Fruit fly (Drosophila melanogaster) whole organism, embryonic: ENCODE measurements around the gene Obp99c.

Experiments
- C15 ChIP-seq: fragments of 200-800 bp; sonication (Bioruptor generic); IDR thresholded peaks from 3 replicates; pipeline ENCODE4 v1.3.6; 2022; ENCODE audit warnings: missing biosample characterization, missing genetic modification characterization
- CG1024 ChIP-seq: fragments of 200-800 bp; sonication (Bioruptor generic); IDR thresholded peaks from 2 replicates; pipeline ENCODE4 v1.3.6; 2022; ENCODE audit warnings: missing biosample characterization, missing genetic modification characterization
- CG10979 ChIP-seq: fragments of 200-800 bp; sonication (Bioruptor generic); optimal IDR thresholded peaks from 2 replicates; lab custom pipeline; 2018; ENCODE audit warnings: missing biosample characterization, mild to moderate bottlenecking, missing genetic modification characterization, moderate library complexity
- CG11696 ChIP-seq: fragments of 200-800 bp; sonication (Bioruptor generic); IDR thresholded peaks from 2 replicates; pipeline ENCODE4 v1.3.6; 2022; ENCODE audit warnings: missing biosample characterization, missing genetic modification characterization
- CG12155 ChIP-seq: fragments of 200-800 bp; sonication (Bioruptor generic); optimal IDR thresholded peaks from 3 replicates; lab custom pipeline; 2016; ENCODE audit warnings: missing biosample characterization, missing genetic modification characterization
- CG12744 ChIP-seq: fragments of 200-800 bp; sonication (Bioruptor generic); optimal IDR thresholded peaks from 2 replicates; lab custom pipeline; 2016; ENCODE audit warnings: missing biosample characterization, missing genetic modification characterization
- CG12769 ChIP-seq: fragments of 200-800 bp; sonication (Bioruptor generic); optimal IDR thresholded peaks from 2 replicates; lab custom pipeline; 2019; ENCODE audit warnings: missing biosample characterization, mild to moderate bottlenecking, missing genetic modification characterization, moderate library complexity
- CG13894 ChIP-seq: fragments of 200-800 bp; sonication (Bioruptor generic); optimal IDR thresholded peaks from 3 replicates; lab custom pipeline; 2018; ENCODE audit warnings: missing biosample characterization, mild to moderate bottlenecking, missing genetic modification characterization, moderate library complexity
- CG14441 ChIP-seq: fragments of 200-800 bp; sonication (Bioruptor generic); IDR thresholded peaks from 2 replicates; pipeline ENCODE4 v1.3.6; 2022; ENCODE audit warnings: missing biosample characterization, missing genetic modification characterization
- CG14710 ChIP-seq: fragments of 200-800 bp; sonication (Bioruptor generic); optimal IDR thresholded peaks from 3 replicates; lab custom pipeline; 2019; ENCODE audit warnings: missing biosample characterization, mild to moderate bottlenecking, missing genetic modification characterization, moderate library complexity
- CG1529 ChIP-seq: fragments of 200-800 bp; sonication (Bioruptor generic); optimal IDR thresholded peaks from 3 replicates; lab custom pipeline; 2018; ENCODE audit warnings: missing biosample characterization, missing genetic modification characterization
- CG15514 ChIP-seq: fragments of 200-800 bp; sonication (Bioruptor generic); optimal IDR thresholded peaks from 3 replicates; lab custom pipeline; 2017; ENCODE audit warnings: missing biosample characterization, missing genetic modification characterization, mild to moderate bottlenecking, moderate library complexity, missing genetic modification reagents
- CG1603 ChIP-seq: fragments of 200-800 bp; sonication (Bioruptor generic); optimal IDR thresholded peaks from 2 replicates; lab custom pipeline; 2019; ENCODE audit warnings: missing biosample characterization, mild to moderate bottlenecking, missing genetic modification characterization, moderate library complexity
- CG16779 ChIP-seq: fragments of 200-800 bp; sonication (Bioruptor generic); IDR thresholded peaks from 2 replicates; pipeline ENCODE4 v1.3.6; 2022; ENCODE audit warnings: missing biosample characterization, missing genetic modification characterization
- CG17568 ChIP-seq: fragments of 200-800 bp; sonication (Bioruptor generic); optimal IDR thresholded peaks from 2 replicates; lab custom pipeline; 2018; ENCODE audit warnings: missing biosample characterization, mild to moderate bottlenecking, missing genetic modification characterization, moderate library complexity
- CG18011 ChIP-seq: fragments of 200-800 bp; sonication (Bioruptor generic); optimal IDR thresholded peaks from 2 replicates; lab custom pipeline; 2017; ENCODE audit warnings: missing biosample characterization, missing genetic modification characterization, mild to moderate bottlenecking, moderate library complexity, missing genotype
- CG32767 ChIP-seq: fragments of 200-800 bp; sonication (Bioruptor generic); IDR thresholded peaks from 2 replicates; pipeline ENCODE4 v1.3.6; 2022; ENCODE audit warnings: missing biosample characterization, missing genetic modification characterization
- CG34422 ChIP-seq: fragments of 200-800 bp; sonication (Bioruptor generic); IDR thresholded peaks from 3 replicates; pipeline ENCODE4 v1.3.6; 2022; ENCODE audit warnings: missing biosample characterization, missing genetic modification characterization
- CG4617 ChIP-seq: fragments of 200-800 bp; sonication (Bioruptor generic); optimal IDR thresholded peaks from 3 replicates; lab custom pipeline; 2016; ENCODE audit warnings: missing biosample characterization, missing genetic modification characterization, borderline replicate concordance
- CG4730 ChIP-seq: fragments of 200-800 bp; sonication (Bioruptor generic); IDR thresholded peaks from 2 replicates; pipeline ENCODE4 v1.3.6; 2022; ENCODE audit warnings: missing biosample characterization, missing genetic modification characterization
- CG6175 ChIP-seq: fragments of 200-800 bp; sonication (Bioruptor generic); IDR thresholded peaks from 3 replicates; pipeline ENCODE4 v1.3.6; 2022; ENCODE audit warnings: missing biosample characterization, missing genetic modification characterization
- CG8924 ChIP-seq: fragments of 200-800 bp; optimal IDR thresholded peaks from 3 replicates; lab custom pipeline; 2019; ENCODE audit warnings: missing biosample characterization, mild to moderate bottlenecking, missing genetic modification characterization, moderate library complexity
- Dll ChIP-seq: fragments of 200-800 bp; sonication (Bioruptor generic); IDR thresholded peaks from 4 replicates; pipeline ENCODE4 v1.3.6; 2022; ENCODE audit warnings: missing biosample characterization, missing genetic modification characterization; ENCODE audit not compliant: partially characterized antibody
- Dp ChIP-seq: fragments of 200-800 bp; sonication (Bioruptor generic); optimal IDR thresholded peaks from 2 replicates; lab custom pipeline; 2018; ENCODE audit warnings: missing biosample characterization, mild to moderate bottlenecking, missing genetic modification characterization, moderate library complexity
- HLHmδ ChIP-seq: fragments of 200-800 bp; sonication (Bioruptor generic); optimal IDR thresholded peaks from 2 replicates; lab custom pipeline; 2018; ENCODE audit warnings: missing biosample characterization, mild to moderate bottlenecking, missing genetic modification characterization, moderate library complexity
- Hey ChIP-seq: fragments of 200-800 bp; sonication (Bioruptor generic); optimal IDR thresholded peaks from 3 replicates; lab custom pipeline; 2018; ENCODE audit warnings: missing biosample characterization, mild to moderate bottlenecking, missing genetic modification characterization
- Lhr ChIP-seq: fragments of 200-800 bp; sonication (Bioruptor generic); optimal IDR thresholded peaks from 3 replicates; lab custom pipeline; 2017; ENCODE audit warnings: mild to moderate bottlenecking, missing biosample characterization, missing genetic modification reagents, missing genetic modification characterization
- Myb ChIP-seq: fragments of 200-800 bp; sonication (Bioruptor generic); optimal IDR thresholded peaks from 2 replicates; lab custom pipeline; 2016; ENCODE audit warnings: missing biosample characterization, missing genetic modification characterization
- NC2α ChIP-seq: fragments of 200-800 bp; sonication (Bioruptor generic); optimal IDR thresholded peaks from 2 replicates; lab custom pipeline; 2016; ENCODE audit warnings: missing biosample characterization, missing genetic modification characterization
- Nf-YA ChIP-seq: fragments of 200-800 bp; sonication (Bioruptor generic); IDR thresholded peaks from 2 replicates; pipeline ENCODE4 v1.3.6; 2022; ENCODE audit warnings: missing biosample characterization, missing genetic modification characterization
- Rfx ChIP-seq: fragments of 200-800 bp; sonication (Bioruptor generic); IDR thresholded peaks from 2 replicates; pipeline ENCODE4 v1.3.6; 2022; ENCODE audit warnings: missing biosample characterization, missing genetic modification characterization
- Six4 ChIP-seq: fragments of 200-800 bp; sonication (Bioruptor generic); optimal IDR thresholded peaks from 2 replicates; lab custom pipeline; 2016; ENCODE audit warnings: missing biosample characterization, missing genetic modification characterization
- Stat92E ChIP-seq, 3 experiments: fragments of >200 bp in 2 of 3; fragments of 200-800 bp in 1 of 3; sonication (Bioruptor generic) in 1 of 3; optimal IDR thresholded peaks; 2 replicates each; lab custom pipeline; 2017 to 2019; ENCODE audit warnings: missing biosample characterization in 3 of 3, missing genetic modification characterization in 3 of 3, mild to moderate bottlenecking in 1 of 3, moderate library complexity in 1 of 3
- Trl ChIP-seq, 3 experiments: fragments of >200 bp in 2 of 3; fragments of 200-800 bp in 1 of 3; sonication (Bioruptor generic) in 1 of 3; optimal IDR thresholded peaks; 2 replicates in 1 of 3; 3 replicates in 2 of 3; lab custom pipeline; 2016 to 2017; ENCODE audit warnings: missing biosample characterization in 1 of 3, missing genetic modification characterization in 1 of 3
- cato ChIP-seq: fragments of 200-800 bp; sonication (Bioruptor generic); optimal IDR thresholded peaks from 2 replicates; lab custom pipeline; 2016; ENCODE audit warnings: missing biosample characterization, missing genetic modification characterization, borderline replicate concordance
- crp ChIP-seq, 2 experiments: fragments of 200-800 bp; sonication (Bioruptor generic); optimal IDR thresholded peaks; 2 replicates in 1 of 2; 3 replicates in 1 of 2; lab custom pipeline; 2017; ENCODE audit warnings: missing biosample characterization in 2 of 2, missing genetic modification characterization in 2 of 2, mild to moderate bottlenecking in 1 of 2, moderate library complexity in 1 of 2
- dan ChIP-seq: fragments of 200-800 bp; sonication (Bioruptor generic); IDR thresholded peaks from 2 replicates; pipeline ENCODE4 v1.3.6; 2022; ENCODE audit warnings: missing biosample characterization, missing genetic modification characterization
- dati ChIP-seq: fragments of 200-800 bp; sonication (Bioruptor generic); IDR thresholded peaks from 2 replicates; pipeline ENCODE4 v1.3.6; 2022; ENCODE audit warnings: missing biosample characterization, missing genetic modification characterization
- dpn ChIP-seq, 2 experiments: fragments of 200-800 bp; sonication (Bioruptor generic); optimal IDR thresholded peaks; 3 replicates each; lab custom pipeline; 2016; ENCODE audit warnings: missing biosample characterization in 2 of 2, missing genetic modification characterization in 2 of 2
- insv ChIP-seq, 2 experiments: fragments of 200-800 bp; sonication (Bioruptor generic); optimal IDR thresholded peaks; 3 replicates each; lab custom pipeline; 2016 to 2018; ENCODE audit warnings: missing biosample characterization in 2 of 2, missing genetic modification characterization in 2 of 2
- knrl ChIP-seq: fragments of 200-800 bp; sonication (Bioruptor generic); IDR thresholded peaks from 3 replicates; pipeline ENCODE4 v1.3.6; 2022; ENCODE audit warnings: missing biosample characterization, missing genetic modification characterization; ENCODE audit not compliant: partially characterized antibody
- nom ChIP-seq: fragments of 200-800 bp; sonication (Bioruptor generic); optimal IDR thresholded peaks from 2 replicates; lab custom pipeline; 2017; ENCODE audit warnings: missing biosample characterization, missing genetic modification characterization, mild to moderate bottlenecking, moderate library complexity, missing genetic modification reagents
- pan ChIP-seq, 4 experiments: fragments of >200 bp in 3 of 4; fragments of 200-800 bp in 1 of 4; sonication (Bioruptor generic) in 1 of 4; optimal IDR thresholded peaks in 3 of 4; IDR thresholded peaks in 1 of 4; 2 replicates each; pipeline versions ENCODE4 v1.3.6 to Lab custom; 2017 to 2022; ENCODE audit warnings: missing biosample characterization in 2 of 4, missing genetic modification characterization in 2 of 4, mixed read lengths in 1 of 4
- ranshi ChIP-seq: fragments of 200-800 bp; sonication (Bioruptor generic); IDR thresholded peaks from 2 replicates; pipeline ENCODE4 v1.3.6; 2022; ENCODE audit warnings: missing biosample characterization, missing genetic modification characterization
- rib ChIP-seq: fragments of 200-800 bp; sonication (Bioruptor generic); IDR thresholded peaks from 2 replicates; pipeline ENCODE4 v1.3.6; 2022; ENCODE audit warnings: missing biosample characterization, missing genetic modification characterization
- zfh1 ChIP-seq: fragments of 200-800 bp; sonication (Bioruptor generic); IDR thresholded peaks from 3 replicates; pipeline ENCODE4 v1.3.6; 2022; ENCODE audit warnings: missing biosample characterization, missing genetic modification characterization

Obp99c gene

dm6 chr3R:29724745-29725144 is 35.6 kb upstream of the Obp99c start, which contains the start of the genes Naa40 and CG18731 (continued):
- peak; percentile 44 for TF ChIP-seq Lhr (GFP tag; lab: Kevin White, UChicago)
- TF ChIP-seq CG14710: peak; percentile 7

- TF ChIP-seq CG12744 (GFP tag; lab: Kevin White, UChicago) (no peak), zfh1 (0 out of 3 replicates have a peak, but pooled peaks have one; percentile 9), CG10979 (tag; lab: Kevin White, UChicago) (no peak), CG1603 (peak; percentile 30), Dp (GFP tag; lab: Kevin White, UChicago) (peak; percentile 88), CG34422 (GFP tag; lab: Robert Waterston, UW) (peak; percentile 14; the same call in 1 of the 3 replicates), CG12155 (peak; percentile 97), CG1024 (GFP tag; lab: Robert Waterston, UW) (no peak), CG13894 (tag; lab: Kevin White, UChicago) (peak; percentile 35), CG16779 (GFP tag; lab: Robert Waterston, UW) (no peak), Nf-YA (GFP tag; lab: Robert Waterston, UW) (no peak), pan (optimal IDR thresholded peaks at IDR 0.05; lab: Kevin White, UChicago) (no peak), pan (GFP tag; optimal IDR thresholded peaks at IDR 0.05 in 1 of 2, IDR thresholded peaks at IDR 0.05 in 1 of 2) (no peak), CG4730 (GFP tag; lab: Robert Waterston, UW) (no peak), Hey (tag; lab: Kevin White, UChicago) (no peak), HLHmδ (GFP tag; lab: Kevin White, UChicago) (no peak), nom (GFP tag; lab: Kevin White, UChicago) (peak; percentile 52), dan (GFP tag; lab: Robert Waterston, UW) (no peak), CG14441 (GFP tag; lab: Robert Waterston, UW) (no peak), CG18011 (GFP tag; lab: Kevin White, UChicago) (peak; percentile 14), CG6175 (GFP tag; lab: Robert Waterston, UW) (peak; percentile 76; the same call in 2 of the 3 replicates), Rfx (no peak), Stat92E (GFP tag; optimal IDR thresholded peaks at IDR 0.05; lab: Kevin White, UChicago) (peak in 1 of 3 experiments; percentile 53), CG1529 (GFP tag; lab: Kevin White, UChicago) (no peak), rib (GFP tag; lab: Robert Waterston, UW) (peak; percentile 73), CG4617 (peak; percentile 5), Dll (GFP tag; lab: Robert Waterston, UW) (peak; percentile 41; the same call in 1 of the 4 replicates), CG8924 (tag; lab: Kevin White, UChicago) (peak; percentile 70), ranshi (no peak), CG11696 (GFP tag; lab: Robert Waterston, UW) (no peak), NC2α (GFP tag; lab: Kevin White, UChicago) (no peak), knrl (GFP tag; lab: Robert Waterston, UW) (no peak), CG32767 (GFP tag; lab: Robert Waterston, UW) (0 out of 2 replicates have a peak, but pooled peaks have one; percentile 21), insv (GFP tag; optimal IDR thresholded peaks at IDR 0.05; lab: Kevin White, UChicago) (peak in 1 of 2 experiments; percentile 46), CG12769 (tag; lab: Kevin White, UChicago) (peak; percentile 71), C15 (no peak), Myb (GFP tag; lab: Kevin White, UChicago) (no peak), CG17568 (GFP tag; lab: Kevin White, UChicago) (no peak), Six4 (GFP tag; lab: Kevin White, UChicago) (no peak), Trl (optimal IDR thresholded peaks at IDR 0.05; lab: Kevin White, UChicago) (no peak), Trl (GFP tag; optimal IDR thresholded peaks at IDR 0.05; lab: Kevin White, UChicago) (no peak), CG15514 (peak; percentile 77), dpn (GFP tag; optimal IDR thresholded peaks at IDR 0.05; lab: Kevin White, UChicago) (no peak), cato (GFP tag; lab: Kevin White, UChicago) (no peak), dati (no peak), crp (GFP tag; optimal IDR thresholded peaks at IDR 0.05; lab: Kevin White, UChicago) (peak; percentile 55 to 94)
Observed at dm6 chr3R:29723048-29723656, 34.0 kb upstream of the Obp99c start, which contains the start of gene Pcd. Gene Pcd (plus strand): TSS chr3R:29723163.
